Fruit fly (Drosophila melanogaster) whole organism, adult: ENCODE results near the gene CG11262.

Experiments used
- CG14711 ChIP-seq: fragments of 200-800 bp; sonication (Bioruptor generic); optimal IDR thresholded peaks from 2 replicates; lab custom pipeline; 2018; ENCODE audit warnings: missing biosample characterization, mild to moderate bottlenecking, missing genetic modification characterization, moderate library complexity
- CG5204 ChIP-seq: fragments of 200-800 bp; sonication (Bioruptor generic); optimal IDR thresholded peaks from 2 replicates; lab custom pipeline; 2016; ENCODE audit warnings: missing biosample characterization, missing genetic modification characterization
- Crg-1 ChIP-seq: fragments of 200-800 bp; sonication (Bioruptor generic); optimal IDR thresholded peaks from 2 replicates; lab custom pipeline; 2016; ENCODE audit warnings: missing biosample characterization, missing genetic modification characterization
- cnc ChIP-seq, 2 experiments: fragments of >200 bp; optimal IDR thresholded peaks; 2 replicates each; lab custom pipeline; 2017
- kay ChIP-seq: fragments of 200-800 bp; sonication (Bioruptor generic); peaks from one replicate; lab custom pipeline; 2016; ENCODE audit warnings: missing biosample characterization, missing genetic modification characterization, borderline replicate concordance
- pad ChIP-seq: fragments of 200-800 bp; sonication (Bioruptor generic); optimal IDR thresholded peaks from 3 replicates; lab custom pipeline; 2017; ENCODE audit warnings: missing biosample characterization, missing genetic modification characterization, mild to moderate bottlenecking, moderate library complexity, missing genetic modification reagents
- toe ChIP-seq: fragments of 200-800 bp; sonication (Bioruptor generic); optimal IDR thresholded peaks from 2 replicates; lab custom pipeline; 2016; ENCODE audit warnings: missing biosample characterization, missing genetic modification characterization

dm6 chr3L:13032915-13033282, 38.0 kb downstream of the CG11262 start:
- no peak for TF ChIP-seq pad (GFP tag; lab: Kevin White, UChicago)
- no peak for TF ChIP-seq toe (GFP tag; lab: Kevin White, UChicago)
- TF ChIP-seq cnc (optimal IDR thresholded peaks at IDR 0.05; lab: Kevin White, UChicago) = no peak
- no peak for TF ChIP-seq kay (GFP tag; lab: Kevin White, UChicago)
- no peak for TF ChIP-seq CG14711 (tag; lab: Kevin White, UChicago)
- TF ChIP-seq Crg-1 (GFP tag; lab: Kevin White, UChicago) = no peak
- no peak for TF ChIP-seq CG5204
